Fruit fly (Drosophila melanogaster) whole organism, wandering third instar larva: ENCODE data around the gene rictor.

ENCODE experiments used
- Hr83 ChIP-seq: fragments of 200-300 bp; sonication (Bioruptor generic); optimal IDR thresholded peaks from 2 replicates; lab custom pipeline; 2016; ENCODE audit warnings: missing biosample characterization, mild to moderate bottlenecking, missing genetic modification characterization, moderate library complexity; ENCODE audit not compliant: poor library complexity, severe bottlenecking
- dsf ChIP-seq: sonication (Bioruptor generic); optimal IDR thresholded peaks from 2 replicates; lab custom pipeline; 2016; ENCODE audit warnings: missing biosample characterization, missing genetic modification characterization, borderline replicate concordance
- woc ChIP-seq: sonication (Bioruptor generic); optimal IDR thresholded peaks from 2 replicates; lab custom pipeline; 2016; ENCODE audit warnings: missing biosample characterization, mild to moderate bottlenecking, missing genetic modification characterization

DNA sequence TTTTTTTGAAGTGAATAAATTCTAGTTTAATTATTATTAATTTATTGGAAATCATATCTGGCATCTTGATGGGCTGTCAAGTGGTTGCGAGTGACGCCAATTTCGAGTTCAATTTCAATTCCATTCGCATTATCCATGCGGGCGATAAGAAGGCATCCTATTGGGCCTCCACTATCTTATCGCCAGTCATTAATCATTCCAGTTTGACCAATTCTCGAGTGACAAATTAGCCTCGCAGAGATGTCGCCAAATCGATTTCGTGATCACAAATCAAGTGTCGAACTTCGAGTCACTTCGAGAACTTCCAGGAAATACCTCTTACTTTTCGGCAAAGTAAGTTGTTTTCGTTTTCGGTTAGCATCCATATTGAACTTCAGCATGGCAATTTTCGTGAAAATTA, 44.4 kb downstream of the rictor start:
- TF ChIP-seq woc (GFP tag; lab: Kevin White, UChicago) (no peak), dsf (no peak), Hr83 (no peak)
